Worm (Caenorhabditis elegans) whole organism, L4 larva: ENCODE measurements around the gene acs-22.

ENCODE experiments used
- F26F4.8 ChIP-seq: fragments of 200-800 bp; sonication (Bioruptor generic); conservative IDR thresholded peaks from 2 replicates; pipeline ENCODE4 v1.3.6; 2022; ENCODE audit warnings: missing genetic modification characterization, missing compliant biosample characterization
- F37D6.2 ChIP-seq: sonication (generic microtip); optimal IDR thresholded peaks from 2 replicates; lab custom pipeline; 2016; ENCODE audit warnings: mild to moderate bottlenecking, missing genetic modification characterization, missing compliant biosample characterization
- T20F7.1 ChIP-seq: fragments of 200-800 bp; sonication (Bioruptor generic); optimal IDR thresholded peaks from 2 replicates; lab custom pipeline; 2018; ENCODE audit warnings: mild to moderate bottlenecking, missing genetic modification characterization, missing compliant biosample characterization
- Y48G9A.11 ChIP-seq: fragments of 200-800 bp; sonication (Bioruptor generic); IDR thresholded peaks from 2 replicates; pipeline ENCODE4 v1.3.6; 2022; ENCODE audit warnings: missing genetic modification reagents, missing genetic modification characterization, missing compliant biosample characterization
- Y5F2A.4 ChIP-seq: fragments of 200-800 bp; sonication (Bioruptor generic); optimal IDR thresholded peaks from 2 replicates; lab custom pipeline; 2018; ENCODE audit warnings: mild to moderate bottlenecking, missing genetic modification characterization, missing compliant biosample characterization
- ZK337.2 ChIP-seq: fragments of 200-800 bp; sonication (Bioruptor generic); IDR thresholded peaks from 2 replicates; pipeline ENCODE4 v1.3.6; 2022; ENCODE audit warnings: missing genetic modification reagents, missing genetic modification characterization, missing compliant biosample characterization
- aha-1 ChIP-seq: fragments of 150-350 bp; peaks from one replicate; lab custom pipeline; 2014; ENCODE audit warnings: missing biosample characterization, missing genetic modification characterization
- aly-2 ChIP-seq: sonication (generic microtip); optimal IDR thresholded peaks from 2 replicates; lab custom pipeline; 2018; ENCODE audit warnings: missing biosample characterization, missing genetic modification characterization
- ama-1 ChIP-seq: fragments of 150-350 bp; optimal IDR thresholded peaks from 2 replicates; lab custom pipeline; 2014; ENCODE audit warnings: inconsistent platforms, mixed read lengths
- attf-4 ChIP-seq: sonication (generic microtip); optimal IDR thresholded peaks from 3 replicates; lab custom pipeline; 2017; ENCODE audit warnings: missing biosample characterization, missing genetic modification characterization
- ceh-28 ChIP-seq: fragments of 150-350 bp; optimal IDR thresholded peaks from 2 replicates; lab custom pipeline; 2014; ENCODE audit warnings: missing biosample characterization, missing genetic modification reagents, missing genetic modification characterization
- cey-2 ChIP-seq: sonication (generic microtip); optimal IDR thresholded peaks from 3 replicates; lab custom pipeline; 2017; ENCODE audit warnings: missing genetic modification characterization, mild to moderate bottlenecking, missing compliant biosample characterization, antibody characterized with exemption, borderline replicate concordance; ENCODE audit not compliant: insufficient read depth
- ctbp-1 ChIP-seq: fragments of 200-800 bp; sonication (Bioruptor generic); IDR thresholded peaks from 2 replicates; pipeline ENCODE4 v1.3.6; 2022; ENCODE audit warnings: missing genetic modification reagents, missing genetic modification characterization, missing compliant biosample characterization
- daf-8 ChIP-seq: fragments of 200-800 bp; sonication (Bioruptor generic); IDR thresholded peaks from 2 replicates; pipeline ENCODE4 v1.3.6; 2022; ENCODE audit warnings: missing genetic modification characterization, missing compliant biosample characterization
- dpl-1 ChIP-seq: fragments of 150-350 bp; optimal IDR thresholded peaks from 2 replicates; lab custom pipeline; 2014; ENCODE audit warnings: missing biosample characterization, missing genetic modification reagents, missing genetic modification characterization
- dve-1 ChIP-seq: sonication (generic microtip); optimal IDR thresholded peaks from 2 replicates; lab custom pipeline; 2017; ENCODE audit warnings: antibody characterized with exemption, mild to moderate bottlenecking, missing genetic modification characterization, missing compliant biosample characterization; ENCODE audit not compliant: insufficient read depth
- fkh-10 ChIP-seq: fragments of 150-350 bp; optimal IDR thresholded peaks from 2 replicates; lab custom pipeline; 2014; ENCODE audit warnings: missing biosample characterization, missing genetic modification reagents, missing genetic modification characterization
- hlh-30 ChIP-seq: sonication (generic microtip); optimal IDR thresholded peaks from 2 replicates; lab custom pipeline; 2017; ENCODE audit warnings: antibody characterized with exemption, mild to moderate bottlenecking, missing genetic modification characterization, missing compliant biosample characterization; ENCODE audit not compliant: insufficient read depth
- hmg-1.1 ChIP-seq: fragments of 200-800 bp; sonication (Bioruptor generic); IDR thresholded peaks from 2 replicates; pipeline ENCODE4 v1.3.6; 2022; ENCODE audit warnings: missing genetic modification reagents, missing genetic modification characterization, missing compliant biosample characterization
- lin-15B ChIP-seq: fragments of 150-350 bp; sonication (generic microtip); optimal IDR thresholded peaks from 3 replicates; lab custom pipeline; 2014; ENCODE audit warnings: missing biosample characterization, missing genetic modification characterization
- lin-38 ChIP-seq: fragments of 200-800 bp; sonication (Bioruptor generic); IDR thresholded peaks from 2 replicates; pipeline ENCODE4 v1.3.6; 2022; ENCODE audit warnings: missing genetic modification reagents, missing genetic modification characterization, missing compliant biosample characterization
- lir-3 ChIP-seq: sonication (generic microtip); optimal IDR thresholded peaks from 2 replicates; lab custom pipeline; 2016; ENCODE audit warnings: mild to moderate bottlenecking, missing genetic modification characterization, missing compliant biosample characterization
- madf-9 ChIP-seq: fragments of 200-800 bp; sonication (Bioruptor generic); conservative IDR thresholded peaks from 2 replicates; pipeline ENCODE4 v1.3.6; 2022; ENCODE audit warnings: missing genetic modification reagents, missing genetic modification characterization, missing compliant biosample characterization
- mdl-1 ChIP-seq, 2 experiments: fragments of 150-350 bp in 1 of 2; sonication (generic microtip) in 1 of 2; optimal IDR thresholded peaks; 2 replicates each; lab custom pipeline; 2014 to 2017; ENCODE audit warnings: missing biosample characterization in 2 of 2, missing genetic modification characterization in 2 of 2
- mdt-29 ChIP-seq: fragments of 200-800 bp; sonication (Bioruptor generic); IDR thresholded peaks from 2 replicates; pipeline ENCODE4 v1.3.6; 2022; ENCODE audit warnings: missing genetic modification reagents, missing genetic modification characterization, missing compliant biosample characterization
- mep-1 ChIP-seq: fragments of 150-350 bp; sonication (generic microtip); optimal IDR thresholded peaks from 3 replicates; lab custom pipeline; 2014; ENCODE audit warnings: missing biosample characterization, missing genetic modification characterization
- mxl-3 ChIP-seq: fragments of 200-800 bp; sonication (Bioruptor generic); optimal IDR thresholded peaks from 2 replicates; lab custom pipeline; 2018; ENCODE audit warnings: mild to moderate bottlenecking, missing genetic modification characterization, missing compliant biosample characterization
- nhr-11 ChIP-seq: fragments of 150-350 bp; optimal IDR thresholded peaks from 2 replicates; lab custom pipeline; 2014; ENCODE audit warnings: missing biosample characterization, missing genetic modification characterization
- nhr-111 ChIP-seq: fragments of 200-800 bp; sonication (Bioruptor generic); optimal IDR thresholded peaks from 2 replicates; lab custom pipeline; 2018; ENCODE audit warnings: mild to moderate bottlenecking, missing genetic modification characterization, missing compliant biosample characterization
- nhr-237 ChIP-seq: sonication (generic microtip); optimal IDR thresholded peaks from 2 replicates; lab custom pipeline; 2017; ENCODE audit warnings: missing biosample characterization, missing genetic modification characterization
- nhr-6 ChIP-seq: fragments of 150-350 bp; optimal IDR thresholded peaks from 2 replicates; lab custom pipeline; 2014; ENCODE audit warnings: missing biosample characterization, missing genetic modification characterization
- nhr-77 ChIP-seq: fragments of 150-350 bp; optimal IDR thresholded peaks from 2 replicates; lab custom pipeline; 2014; ENCODE audit warnings: missing biosample characterization, missing genetic modification characterization
- pha-4 ChIP-seq, 2 experiments: fragments of 150-350 bp in 1 of 2; fragments of 200-800 bp in 1 of 2; sonication (Bioruptor generic) in 1 of 2; IDR thresholded peaks in 1 of 2; optimal IDR thresholded peaks in 1 of 2; 2 replicates each; pipeline versions ENCODE4 v1.3.6 to Lab custom; 2014 to 2022; ENCODE audit warnings: missing genetic modification characterization in 2 of 2, missing genetic modification reagents in 2 of 2, missing biosample characterization in 1 of 2, missing compliant biosample characterization in 1 of 2
- php-3 ChIP-seq: fragments of 200-800 bp; sonication (Bioruptor generic); IDR thresholded peaks from 2 replicates; pipeline ENCODE4 v1.3.6; 2022; ENCODE audit warnings: missing genetic modification reagents, missing genetic modification characterization, missing compliant biosample characterization
- pqm-1 ChIP-seq: sonication (generic microtip); optimal IDR thresholded peaks from 2 replicates; lab custom pipeline; 2017; ENCODE audit warnings: missing biosample characterization, missing genetic modification characterization
- rbr-2 ChIP-seq: sonication (generic microtip); optimal IDR thresholded peaks from 2 replicates; lab custom pipeline; 2016; ENCODE audit warnings: missing genotype, missing genetic modification characterization, missing compliant biosample characterization
- tag-97 ChIP-seq: fragments of 200-800 bp; sonication (Bioruptor generic); IDR thresholded peaks from 2 replicates; pipeline ENCODE4 v1.3.6; 2022; ENCODE audit warnings: missing genetic modification characterization, missing compliant biosample characterization
- unc-62 ChIP-seq, 3 experiments: fragments of 150-350 bp in 1 of 3; sonication (generic microtip); optimal IDR thresholded peaks in 2 of 3; peaks in 1 of 3; 1 replicate in 1 of 3; 2 replicates in 2 of 3; lab custom pipeline; 2014 to 2017; ENCODE audit warnings: missing biosample characterization in 3 of 3, missing genetic modification characterization in 3 of 3, missing genetic modification reagents in 3 of 3, missing genotype in 1 of 3
- vab-7 ChIP-seq: fragments of 200-800 bp; sonication (Bioruptor generic); IDR thresholded peaks from 2 replicates; pipeline ENCODE4 v1.3.6; 2022; ENCODE audit warnings: missing genetic modification reagents, missing genetic modification characterization, missing compliant biosample characterization
- zfp-2 ChIP-seq: sonication (generic microtip); optimal IDR thresholded peaks from 2 replicates; lab custom pipeline; 2016; ENCODE audit warnings: mild to moderate bottlenecking, missing genetic modification characterization, missing compliant biosample characterization
- zfp-3 ChIP-seq: fragments of 200-800 bp; sonication (Bioruptor generic); conservative IDR thresholded peaks from 2 replicates; pipeline ENCODE4 v1.3.6; 2022; ENCODE audit warnings: missing genetic modification reagents, missing genetic modification characterization, missing compliant biosample characterization
- zip-11 ChIP-seq: fragments of 200-800 bp; sonication (Bioruptor generic); IDR thresholded peaks from 2 replicates; pipeline ENCODE4 v1.3.6; 2022; ENCODE audit warnings: missing genetic modification characterization, missing compliant biosample characterization
- zip-2 ChIP-seq: fragments of 150-350 bp; optimal IDR thresholded peaks from 2 replicates; lab custom pipeline; 2014; ENCODE audit warnings: missing biosample characterization, missing genetic modification characterization
- ztf-7 ChIP-seq: fragments of 150-350 bp; optimal IDR thresholded peaks from 2 replicates; lab custom pipeline; 2014; ENCODE audit warnings: missing biosample characterization, missing genetic modification characterization

Gene acs-22

ce11 chrX:8892808-8893207 lies 38.2 kb upstream of the acs-22 start, which contains the start of gene C13E3.1:
Gene C13E3.1, plus strand, starts transcription at chrX:8893108.
- TF ChIP-seq cey-2 (tag; lab: Kevin White, UChicago) (no peak), pqm-1 (tag; lab: Kevin White, UChicago) (no peak), Y48G9A.11 (GFP tag; lab: Robert Waterston, UW) (no peak), mep-1 (tag; lab: Kevin White, UChicago) (no peak), daf-8 (GFP tag; lab: Robert Waterston, UW) (no peak), F37D6.2 (no peak), ama-1 (lab: Kevin White, UChicago) (no peak), ztf-7 (tag; lab: Kevin White, UChicago) (no peak), Y5F2A.4 (GFP tag; lab: Kevin White, UChicago) (no peak), madf-9 (GFP tag; lab: Robert Waterston, UW) (no peak)
- TF ChIP-seq, all 104 proteins: peak for 0

- TF ChIP-seq fkh-10 (no peak), T20F7.1 (GFP tag; lab: Kevin White, UChicago) (no peak), php-3 (GFP tag; lab: Robert Waterston, UW) (peak; percentile 24; the same call in 1 of the 2 replicates)
Measured at ce11 chrX:8902920-8903319, 28.1 kb upstream of the acs-22 start.

- TF ChIP-seq lir-3 (tag; lab: Kevin White, UChicago), result no peak
- no peak for TF ChIP-seq attf-4 (tag; lab: Kevin White, UChicago)
- no peak for TF ChIP-seq hlh-30 (tag; lab: Kevin White, UChicago)
- no peak for TF ChIP-seq tag-97
- TF ChIP-seq aha-1, result peak; percentile 20
- no peak for TF ChIP-seq dve-1 (tag; lab: Kevin White, UChicago)
- TF ChIP-seq zip-11, result no peak
- no peak for TF ChIP-seq ctbp-1 (GFP tag; lab: Robert Waterston, UW)
- TF ChIP-seq, all 104 proteins: peak for 1
Measured at ce11 chrX:8905089-8905488, 25.9 kb upstream of the acs-22 start, which contains the start of gene ensh-1. Gene ensh-1, plus strand, starts transcription at chrX:8905389.

- no peak for TF ChIP-seq zfp-3 (GFP tag; lab: Robert Waterston, UW)
- peak; percentile 47 for TF ChIP-seq mxl-3 (GFP tag; lab: Kevin White, UChicago)
- 0 out of 2 replicates have a peak, but pooled peaks have one; percentile 48 for TF ChIP-seq hmg-1.1 (GFP tag; lab: Robert Waterston, UW)
- TF ChIP-seq F26F4.8, result no peak
- no peak for TF ChIP-seq lin-15B
- no peak for TF ChIP-seq aly-2 (tag; lab: Kevin White, UChicago)
- TF ChIP-seq hlh-30 (tag; lab: Kevin White, UChicago), result peak; percentile 13
- TF ChIP-seq nhr-11 (tag; lab: Kevin White, UChicago), result no peak
- 0 out of 2 replicates have a peak, but pooled peaks have one; percentile 14 for TF ChIP-seq mdt-29 (GFP tag; lab: Robert Waterston, UW)
- TF ChIP-seq ceh-28 (tag; lab: Kevin White, UChicago), result no peak
- TF ChIP-seq lin-38 (GFP tag; lab: Robert Waterston, UW), result peak; percentile 92
- TF ChIP-seq dpl-1 (GFP tag; lab: Kevin White, UChicago), result peak; percentile 2
- peak; percentile 80 for TF ChIP-seq aha-1
- TF ChIP-seq zip-11, result no peak
- no peak for TF ChIP-seq ZK337.2 (GFP tag; lab: Robert Waterston, UW)
- no peak for TF ChIP-seq pha-4 (GFP tag; IDR thresholded peaks at IDR 0.05; lab: Robert Waterston, UW)
- peak; percentile 2 for TF ChIP-seq pha-4 (tag; optimal IDR thresholded peaks at IDR 0.05; lab: Kevin White, UChicago)
- TF ChIP-seq nhr-77, result peak; percentile 5
- TF ChIP-seq nhr-6 (tag; lab: Kevin White, UChicago), result no peak
- TF ChIP-seq zfp-2 (tag; lab: Kevin White, UChicago), result no peak
- TF ChIP-seq vab-7 (GFP tag; lab: Robert Waterston, UW), result peak; percentile 27; the same call in 1 of the 2 replicates
- TF ChIP-seq pqm-1 (tag; lab: Kevin White, UChicago), result peak; percentile 25
- TF ChIP-seq zip-2 (tag; lab: Kevin White, UChicago), result no peak
- no peak for TF ChIP-seq nhr-237
- TF ChIP-seq unc-62 (GFP tag; optimal IDR thresholded peaks at IDR 0.05 in 1 of 2; lab: Kevin White, UChicago), result peak in 1 of 2 experiments; percentile 69
- no peak for TF ChIP-seq unc-62 (tag; optimal IDR thresholded peaks at IDR 0.05; lab: Kevin White, UChicago)
- TF ChIP-seq nhr-111 (GFP tag; lab: Kevin White, UChicago), result no peak
- TF ChIP-seq rbr-2 (tag; lab: Kevin White, UChicago), result peak; percentile 23
- peak in 1 of 2 experiments; percentile 8 for TF ChIP-seq mdl-1 (tag; optimal IDR thresholded peaks at IDR 0.05; lab: Kevin White, UChicago)
- TF ChIP-seq php-3 (GFP tag; lab: Robert Waterston, UW), result no peak
Measured at ce11 chrX:8911077-8911476, 19.9 kb upstream of the acs-22 start, which contains the start of gene cyn-8. Gene cyn-8, plus strand, starts transcription at chrX:8911293.
